Fruit fly (Drosophila melanogaster): ENCODE measurements around the gene Lam.

Gene Lam

DNA sequence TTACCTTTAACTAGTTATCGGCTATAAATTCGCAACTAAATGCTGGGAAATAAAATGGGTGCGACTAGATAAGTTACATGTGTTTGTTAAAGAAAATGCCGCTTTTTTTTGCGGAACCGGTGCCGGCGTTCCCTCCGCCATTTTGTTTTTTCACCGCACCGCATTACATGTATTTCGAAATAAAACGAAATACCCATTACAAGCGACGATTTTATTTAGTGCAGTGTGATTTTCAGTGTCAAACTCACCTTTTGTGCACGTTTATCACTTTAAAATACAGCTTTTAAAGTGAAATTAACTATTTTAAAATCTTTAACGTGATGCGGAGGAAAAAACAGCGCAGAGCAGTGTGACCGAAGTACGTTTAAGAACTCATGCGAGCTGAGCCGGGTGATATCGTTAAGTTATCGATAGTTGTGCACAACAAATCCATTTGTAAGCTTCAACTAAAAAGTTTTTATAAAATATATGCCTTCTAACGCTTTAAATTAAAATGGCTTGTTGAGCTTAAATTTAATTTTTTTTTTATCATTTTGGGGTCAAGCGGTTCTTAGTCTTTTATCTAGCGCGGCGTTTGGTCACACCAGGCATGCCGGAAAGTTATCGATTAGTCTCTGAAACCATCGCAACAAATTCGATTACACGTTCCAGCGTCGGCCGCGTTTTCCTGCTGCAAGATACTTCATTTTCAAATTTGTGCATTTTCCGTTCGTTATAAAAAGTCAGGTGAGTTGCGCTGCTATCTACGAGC is at the start of gene Lam, which contains the start of gene Hel25E (continued):
- TF ChIP-seq Sin3A (optimal IDR thresholded peaks at IDR 0.05): peak; percentile 98
- peak; percentile 7 for TF ChIP-seq CG13775 (GFP tag; optimal IDR thresholded peaks at IDR 0.05)
- peak; percentile 83 for TF ChIP-seq ato (GFP tag; IDR thresholded peaks at IDR 0.05; ENCODE audit: partially characterized antibody)
- TF ChIP-seq CG6791 (GFP tag; IDR thresholded peaks at IDR 0.05; ENCODE audit: partially characterized antibody): peak; percentile 81
- no peak for TF ChIP-seq yki (optimal IDR thresholded peaks at IDR 0.05)
- peak; percentile 58 for TF ChIP-seq HmgZ (tag; optimal IDR thresholded peaks at IDR 0.05)
- TF ChIP-seq CG30403 (GFP tag; optimal IDR thresholded peaks at IDR 0.05): peak; percentile 12
- peak; percentile 60 for TF ChIP-seq NC2β (GFP tag; optimal IDR thresholded peaks at IDR 0.05)
- peak; percentile 19 for TF ChIP-seq CG4617 (GFP tag; optimal IDR thresholded peaks at IDR 0.05; ENCODE audit: borderline replicate concordance)
- peak; percentile 57 for TF ChIP-seq tna (GFP tag; IDR thresholded peaks at IDR 0.05; ENCODE audit: partially characterized antibody)
- peak; percentile 97 for TF ChIP-seq Dll (GFP tag; IDR thresholded peaks at IDR 0.05; ENCODE audit: partially characterized antibody)
- peak; percentile 76 for TF ChIP-seq Opbp (GFP tag; IDR thresholded peaks at IDR 0.05; ENCODE audit: partially characterized antibody)
- peak; percentile 92 for TF ChIP-seq sens (GFP tag)
- peak; percentile 87 for TF ChIP-seq CG2129 (GFP tag; IDR thresholded peaks at IDR 0.05; ENCODE audit: partially characterized antibody)
- TF ChIP-seq tgo (GFP tag; IDR thresholded peaks at IDR 0.05): no peak
- peak; percentile 93 for TF ChIP-seq unc-4 (GFP tag; IDR thresholded peaks at IDR 0.05; ENCODE audit: partially characterized antibody)
- TF ChIP-seq lbe (GFP tag; optimal IDR thresholded peaks at IDR 0.05): no peak
- peak; percentile 94 for TF ChIP-seq CG17359 (tag; optimal IDR thresholded peaks at IDR 0.05)
- TF ChIP-seq CG10979 (tag; optimal IDR thresholded peaks at IDR 0.05): no peak
- TF ChIP-seq mld (GFP tag; IDR thresholded peaks at IDR 0.05; ENCODE audit: partially characterized antibody): peak; percentile 59; the same call in 1 of the 3 replicates
- TF ChIP-seq CG8924 (tag; optimal IDR thresholded peaks at IDR 0.05): no peak
- peak; percentile 50 for TF ChIP-seq CG17829 (tag; optimal IDR thresholded peaks at IDR 0.05)
- no peak for TF ChIP-seq CG10462 (GFP tag; optimal IDR thresholded peaks at IDR 0.05)
- TF ChIP-seq phol (tag; optimal IDR thresholded peaks at IDR 0.05): peak; percentile 96
- TF ChIP-seq CG10321 (GFP tag; IDR thresholded peaks at IDR 0.05): 0 out of 2 replicates have a peak, but pooled peaks have one; percentile 16
- peak; percentile 29 for TF ChIP-seq CG2120 (GFP tag; optimal IDR thresholded peaks at IDR 0.05)
- TF ChIP-seq CG17186 (GFP tag; optimal IDR thresholded peaks at IDR 0.05): peak; percentile 79
- peak; percentile 82 for TF ChIP-seq Ets97D (GFP tag; optimal IDR thresholded peaks at IDR 0.05)
- TF ChIP-seq HLH4C (GFP tag; IDR thresholded peaks at IDR 0.05; ENCODE audit: partially characterized antibody): peak; percentile 81
- TF ChIP-seq row (GFP tag; IDR thresholded peaks at IDR 0.05): peak; percentile 71
- peak; percentile 88 for TF ChIP-seq Sry-δ (GFP tag; optimal IDR thresholded peaks at IDR 0.05)
- TF ChIP-seq lilli (GFP tag; optimal IDR thresholded peaks at IDR 0.05): peak; percentile 27
- TF ChIP-seq dm (GFP tag; optimal IDR thresholded peaks at IDR 0.05): peak; percentile 16
- no peak for TF ChIP-seq CG8478 (optimal IDR thresholded peaks at IDR 0.05)
- peak; percentile 14 for TF ChIP-seq Side (GFP tag; optimal IDR thresholded peaks at IDR 0.05)
- peak; percentile 24 for TF ChIP-seq chn (GFP tag; optimal IDR thresholded peaks at IDR 0.05)
- no peak for TF ChIP-seq CG17802 (tag; optimal IDR thresholded peaks at IDR 0.05)
- no peak for TF ChIP-seq ATbp (GFP tag; optimal IDR thresholded peaks at IDR 0.05)
- TF ChIP-seq vvl (GFP tag; IDR thresholded peaks at IDR 0.05): no peak
- TF ChIP-seq lola (GFP tag; optimal IDR thresholded peaks at IDR 0.05): peak in 1 of 3 experiments; percentile 24
- TF ChIP-seq CG7556 (GFP tag; optimal IDR thresholded peaks at IDR 0.05): no peak
- peak; percentile 79 for TF ChIP-seq CG14710 (tag; optimal IDR thresholded peaks at IDR 0.05)
- peak; percentile 50 for TF ChIP-seq Dp (GFP tag; optimal IDR thresholded peaks at IDR 0.05)
- TF ChIP-seq Max (GFP tag; optimal IDR thresholded peaks at IDR 0.05): no peak
- TF ChIP-seq zen2 (GFP tag; IDR thresholded peaks at IDR 0.05; ENCODE audit: partially characterized antibody): peak; percentile 85
- TF ChIP-seq BEAF-32 (GFP tag; optimal IDR thresholded peaks at IDR 0.05): peak; percentile 94
- TF ChIP-seq ash1 (GFP tag; optimal IDR thresholded peaks at IDR 0.05): no peak
- TF ChIP-seq nerfin-2 (GFP tag; IDR thresholded peaks at IDR 0.05; ENCODE audit: partially characterized antibody): peak; percentile 78

Measured in whole organism, embryonic.